Worm (Caenorhabditis elegans) whole organism, mixed stage, embryonic: ENCODE measurements around the gene F44B9.2.

ENCODE experiments used
- M03D4.4 ChIP-seq: sonication (generic microtip); optimal IDR thresholded peaks from 2 replicates; lab custom pipeline; 2017; ENCODE audit warnings: mild to moderate bottlenecking, missing genetic modification characterization, missing compliant biosample characterization
- ces-1 ChIP-seq: fragments of 150-350 bp; optimal IDR thresholded peaks from 2 replicates; lab custom pipeline; 2014; ENCODE audit warnings: missing biosample characterization, missing genetic modification reagents, missing genetic modification characterization
- ham-2 ChIP-seq: fragments of 200-800 bp; sonication (Bioruptor generic); optimal IDR thresholded peaks from 2 replicates; lab custom pipeline; 2018; ENCODE audit warnings: mild to moderate bottlenecking, missing genetic modification characterization, missing compliant biosample characterization
- lsy-2 ChIP-seq: fragments of 150-350 bp; optimal IDR thresholded peaks from 2 replicates; lab custom pipeline; 2014; ENCODE audit warnings: missing biosample characterization, missing genetic modification characterization
- mab-5 ChIP-seq: fragments of 150-350 bp; optimal IDR thresholded peaks from 2 replicates; lab custom pipeline; 2014; ENCODE audit warnings: missing biosample characterization, missing genetic modification characterization
- mep-1 ChIP-seq: fragments of 150-350 bp; optimal IDR thresholded peaks from 2 replicates; lab custom pipeline; 2017; ENCODE audit warnings: missing biosample characterization, missing genetic modification reagents, missing genetic modification characterization, inconsistent platforms
- nhr-237 ChIP-seq: fragments of 150-350 bp; optimal IDR thresholded peaks from 2 replicates; lab custom pipeline; 2014; ENCODE audit warnings: missing biosample characterization, missing genetic modification characterization
- nhr-76 ChIP-seq: sonication (generic microtip); optimal IDR thresholded peaks from 2 replicates; lab custom pipeline; 2017; ENCODE audit warnings: missing biosample characterization, missing genetic modification characterization
- snpc-4 ChIP-seq: fragments of 150-350 bp; optimal IDR thresholded peaks from 2 replicates; lab custom pipeline; 2014; ENCODE audit warnings: missing biosample characterization, missing genetic modification characterization
- unc-39 ChIP-seq: fragments of 150-350 bp; optimal IDR thresholded peaks from 2 replicates; lab custom pipeline; 2014; ENCODE audit warnings: missing biosample characterization, missing genetic modification characterization
- unc-62 ChIP-seq: fragments of 150-350 bp; optimal IDR thresholded peaks from 2 replicates; lab custom pipeline; 2014; ENCODE audit warnings: missing biosample characterization, missing genetic modification reagents, missing genetic modification characterization
- ztf-11 ChIP-seq: fragments of 150-350 bp; optimal IDR thresholded peaks from 2 replicates; lab custom pipeline; 2014; ENCODE audit warnings: missing biosample characterization, missing genetic modification characterization

- TF ChIP-seq unc-39 (no peak), nhr-237 (tag; lab: Kevin White, UChicago) (peak; percentile 70), mep-1 (peak; percentile 87), lsy-2 (tag; lab: Kevin White, UChicago) (peak; percentile 79), nhr-76 (no peak), ztf-11 (tag; lab: Kevin White, UChicago) (no peak), mab-5 (no peak), ces-1 (GFP tag; lab: Kevin White, UChicago) (no peak), M03D4.4 (peak; percentile 56), snpc-4 (no peak), ham-2 (GFP tag; lab: Kevin White, UChicago) (peak; percentile 53), unc-62 (GFP tag; lab: Kevin White, UChicago) (peak; percentile 97)
Measured at ce11 chrIII:8020823-8021332, 1.4 kb upstream of the F44B9.2 start, which contains the start of gene lin-36.
